Worm (Caenorhabditis elegans): Measurements from ENCODE around the gene F16B4.6.

F16B4.6 gene

DNA sequence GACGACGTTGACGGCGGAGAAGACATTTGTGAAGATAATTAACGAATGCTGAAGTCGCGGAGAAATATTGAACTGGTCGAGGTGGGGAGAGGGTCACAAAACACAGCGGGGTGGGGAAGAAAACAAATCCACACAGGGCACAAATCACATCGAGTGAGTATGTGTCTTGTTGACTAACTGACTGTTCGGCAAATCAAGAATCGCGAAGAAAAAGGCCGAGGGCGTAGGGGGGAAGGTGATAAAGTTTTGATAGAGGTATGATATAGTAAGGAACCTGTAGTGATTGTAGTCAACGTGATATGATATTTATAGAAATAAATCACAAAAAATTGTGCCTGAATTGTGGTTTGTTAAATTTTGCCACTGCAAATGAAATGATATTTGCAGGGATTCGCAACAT is 20.8 kb downstream of the F16B4.6 start, which contains the start of gene nhr-178:
nhr-178 (minus strand) TSS at position 164 of the 400 bp plus-strand sequence.
- TF ChIP-seq hmg-11 (tag; optimal IDR thresholded peaks at IDR 0.05) (no peak), nhr-12 (tag; optimal IDR thresholded peaks at IDR 0.05) (no peak), nhr-67 (tag; optimal IDR thresholded peaks at IDR 0.05) (no peak), lin-15B (tag; optimal IDR thresholded peaks at IDR 0.05) (no peak), elt-2 (tag; optimal IDR thresholded peaks at IDR 0.05) (peak; percentile 86), ceh-28 (tag; optimal IDR thresholded peaks at IDR 0.05) (peak; percentile 49), unc-62 (GFP tag; optimal IDR thresholded peaks at IDR 0.05) (no peak), lin-39 (tag; optimal IDR thresholded peaks at IDR 0.05) (no peak), nhr-11 (tag; optimal IDR thresholded peaks at IDR 0.05) (no peak), unc-39 (tag; optimal IDR thresholded peaks at IDR 0.05) (no peak), ztf-11 (tag; optimal IDR thresholded peaks at IDR 0.05) (no peak), eor-1 (tag; optimal IDR thresholded peaks at IDR 0.05) (no peak), jun-1 (tag; optimal IDR thresholded peaks at IDR 0.05) (peak; percentile 59), sea-2 (GFP tag; optimal IDR thresholded peaks at IDR 0.05) (no peak), fkh-10 (GFP tag; optimal IDR thresholded peaks at IDR 0.05) (no peak), nhr-43 (tag; optimal IDR thresholded peaks at IDR 0.05; ENCODE audit: poor library complexity, severe bottlenecking) (no peak), fkh-2 (tag; optimal IDR thresholded peaks at IDR 0.05) (no peak), ceh-9 (tag; optimal IDR thresholded peaks at IDR 0.05) (no peak), zag-1 (tag; optimal IDR thresholded peaks at IDR 0.05) (no peak), nhr-28 (tag; optimal IDR thresholded peaks at IDR 0.05) (no peak), R02D3.7 (tag; optimal IDR thresholded peaks at IDR 0.05) (no peak), nfya-1 (tag; optimal IDR thresholded peaks at IDR 0.05; ENCODE audit: insufficient read depth) (no peak), aly-2 (tag; optimal IDR thresholded peaks at IDR 0.05) (no peak), nhr-23 (tag; optimal IDR thresholded peaks at IDR 0.05) (peak; percentile 15), ceh-16 (tag; optimal IDR thresholded peaks at IDR 0.05) (no peak), nhr-76 (tag; optimal IDR thresholded peaks at IDR 0.05) (no peak), ama-1 (optimal IDR thresholded peaks at IDR 0.05) (no peak), nhr-237 (tag; optimal IDR thresholded peaks at IDR 0.05) (no peak), tbx-2 (tag; optimal IDR thresholded peaks at IDR 0.05) (no peak), fos-1 (tag; optimal IDR thresholded peaks at IDR 0.05) (no peak), egl-27 (tag; optimal IDR thresholded peaks at IDR 0.05) (no peak), snpc-4 (tag; optimal IDR thresholded peaks at IDR 0.05) (no peak), pqm-1 (tag; optimal IDR thresholded peaks at IDR 0.05) (peak; percentile 79), elt-3 (tag; optimal IDR thresholded peaks at IDR 0.05) (no peak), ZK546.5 (tag; optimal IDR thresholded peaks at IDR 0.05) (no peak), elt-1 (tag; optimal IDR thresholded peaks at IDR 0.05) (no peak), ceh-82 (tag; optimal IDR thresholded peaks at IDR 0.05) (no peak), pha-4 (tag; optimal IDR thresholded peaks at IDR 0.05) (peak; percentile 34), nhr-25 (tag; optimal IDR thresholded peaks at IDR 0.05) (peak; percentile 9), mdl-1 (tag; optimal IDR thresholded peaks at IDR 0.05) (peak; percentile 13), skn-1 (tag; optimal IDR thresholded peaks at IDR 0.05) (no peak), ztf-4 (tag; optimal IDR thresholded peaks at IDR 0.05) (no peak), daf-12 (tag; optimal IDR thresholded peaks at IDR 0.05) (no peak), mml-1 (tag; optimal IDR thresholded peaks at IDR 0.05) (no peak), nhr-77 (tag; optimal IDR thresholded peaks at IDR 0.05) (no peak), egl-5 (tag; optimal IDR thresholded peaks at IDR 0.05) (no peak), lsy-12 (tag; optimal IDR thresholded peaks at IDR 0.05) (no peak)

DNA sequence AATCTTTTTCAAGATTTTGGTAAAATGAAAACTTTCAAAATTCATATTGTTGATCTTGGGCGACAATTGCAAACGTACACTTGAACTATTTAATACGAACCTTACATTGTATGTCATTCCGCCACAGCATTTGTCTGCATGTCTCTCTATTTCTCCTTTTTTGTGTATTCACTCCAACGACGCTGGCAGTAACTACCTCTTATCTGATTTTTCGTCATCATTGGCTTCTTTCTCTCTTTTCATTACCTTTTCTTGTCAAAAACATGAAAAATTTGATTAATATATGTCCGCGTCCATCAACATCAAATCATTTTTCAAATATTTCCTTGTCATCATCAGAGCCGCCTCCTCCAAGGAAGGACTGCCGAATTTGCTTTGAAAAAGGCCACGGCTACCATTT is 23.1 kb downstream of the F16B4.6 start, which contains the start of gene nhr-177:
nhr-177 (plus strand) TSS at position 167 of the 400 bp plus-strand sequence.
- TF ChIP-seq ceh-28 (tag; optimal IDR thresholded peaks at IDR 0.05) = no peak
- no peak for TF ChIP-seq unc-39 (tag; optimal IDR thresholded peaks at IDR 0.05)
- no peak for TF ChIP-seq egl-27 (tag; optimal IDR thresholded peaks at IDR 0.05)
- no peak for TF ChIP-seq R02D3.7 (tag; optimal IDR thresholded peaks at IDR 0.05)
- TF ChIP-seq elt-2 (tag; optimal IDR thresholded peaks at IDR 0.05) = peak; percentile 70
- TF ChIP-seq ztf-4 (tag; optimal IDR thresholded peaks at IDR 0.05) = no peak
- no peak for TF ChIP-seq nhr-12 (tag; optimal IDR thresholded peaks at IDR 0.05)
- TF ChIP-seq nhr-28 (tag; optimal IDR thresholded peaks at IDR 0.05) = no peak
- no peak for TF ChIP-seq daf-12 (tag; optimal IDR thresholded peaks at IDR 0.05)
- no peak for TF ChIP-seq zag-1 (tag; optimal IDR thresholded peaks at IDR 0.05)
- TF ChIP-seq eor-1 (tag; optimal IDR thresholded peaks at IDR 0.05) = no peak
- no peak for TF ChIP-seq nhr-11 (tag; optimal IDR thresholded peaks at IDR 0.05)
- TF ChIP-seq lin-39 (tag; optimal IDR thresholded peaks at IDR 0.05) = no peak
- no peak for TF ChIP-seq fkh-10 (GFP tag; optimal IDR thresholded peaks at IDR 0.05)
- no peak for TF ChIP-seq jun-1 (tag; optimal IDR thresholded peaks at IDR 0.05)
- TF ChIP-seq ztf-11 (tag; optimal IDR thresholded peaks at IDR 0.05) = no peak
- no peak for TF ChIP-seq ZK546.5 (tag; optimal IDR thresholded peaks at IDR 0.05)
- peak; percentile 18 for TF ChIP-seq pqm-1 (tag; optimal IDR thresholded peaks at IDR 0.05)
- no peak for TF ChIP-seq nhr-23 (tag; optimal IDR thresholded peaks at IDR 0.05)
- TF ChIP-seq egl-5 (tag; optimal IDR thresholded peaks at IDR 0.05) = no peak
- no peak for TF ChIP-seq sea-2 (GFP tag; optimal IDR thresholded peaks at IDR 0.05)
- no peak for TF ChIP-seq mml-1 (tag; optimal IDR thresholded peaks at IDR 0.05)
- no peak for TF ChIP-seq lin-15B (tag; optimal IDR thresholded peaks at IDR 0.05)
- no peak for TF ChIP-seq nhr-67 (tag; optimal IDR thresholded peaks at IDR 0.05)
- peak; percentile 34 for TF ChIP-seq elt-1 (tag; optimal IDR thresholded peaks at IDR 0.05)
- TF ChIP-seq skn-1 (tag; optimal IDR thresholded peaks at IDR 0.05) = peak; percentile 61
- TF ChIP-seq pha-4 (tag; optimal IDR thresholded peaks at IDR 0.05) = no peak

Data from whole organism, L3 larva.